Fruit fly (Drosophila melanogaster): ENCODE measurements around the gene Fam92.

The Fam92 gene

DNA sequence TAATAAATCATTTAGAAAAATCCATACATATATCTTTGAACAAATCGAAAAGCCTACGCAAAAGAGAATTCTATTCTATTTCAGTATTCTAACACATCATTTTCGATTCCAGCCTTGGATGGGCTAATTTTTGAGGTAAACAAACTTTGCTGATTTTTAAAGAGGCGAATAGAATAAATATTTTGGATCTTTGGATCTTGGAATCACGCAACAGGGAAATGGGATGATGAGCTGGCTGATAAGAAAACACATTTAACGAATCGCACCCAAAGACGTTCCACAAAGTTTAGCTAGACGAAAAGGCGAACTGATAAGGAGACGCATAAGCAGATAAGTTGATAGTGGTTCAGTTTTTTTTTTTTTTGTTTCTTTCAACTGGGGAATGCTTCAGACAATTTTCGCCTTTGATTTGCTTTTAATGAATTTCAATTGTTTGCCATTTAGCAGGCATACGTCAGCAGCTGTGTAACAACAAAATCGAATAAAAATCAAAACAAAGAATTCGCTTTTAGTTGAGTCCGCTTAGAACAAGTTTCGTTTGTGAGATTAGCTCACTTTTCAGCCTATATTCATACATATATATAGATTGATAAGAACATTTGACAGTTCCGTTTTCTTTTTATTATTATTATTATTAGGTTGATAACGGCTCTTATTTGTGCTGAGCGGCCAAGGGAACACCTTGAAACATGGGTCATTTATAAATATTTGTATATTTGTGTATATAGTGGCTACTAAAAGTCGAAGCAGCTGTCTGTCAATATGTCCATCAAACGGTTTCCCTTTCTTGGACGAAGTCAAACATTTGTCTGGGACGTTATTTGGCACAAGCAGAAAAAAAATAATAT lies 40.7 kb downstream of the Fam92 start:
- no peak for TF ChIP-seq CG17801 (GFP tag; optimal IDR thresholded peaks at IDR 0.05; ENCODE audit: partially characterized antibody)

DNA sequence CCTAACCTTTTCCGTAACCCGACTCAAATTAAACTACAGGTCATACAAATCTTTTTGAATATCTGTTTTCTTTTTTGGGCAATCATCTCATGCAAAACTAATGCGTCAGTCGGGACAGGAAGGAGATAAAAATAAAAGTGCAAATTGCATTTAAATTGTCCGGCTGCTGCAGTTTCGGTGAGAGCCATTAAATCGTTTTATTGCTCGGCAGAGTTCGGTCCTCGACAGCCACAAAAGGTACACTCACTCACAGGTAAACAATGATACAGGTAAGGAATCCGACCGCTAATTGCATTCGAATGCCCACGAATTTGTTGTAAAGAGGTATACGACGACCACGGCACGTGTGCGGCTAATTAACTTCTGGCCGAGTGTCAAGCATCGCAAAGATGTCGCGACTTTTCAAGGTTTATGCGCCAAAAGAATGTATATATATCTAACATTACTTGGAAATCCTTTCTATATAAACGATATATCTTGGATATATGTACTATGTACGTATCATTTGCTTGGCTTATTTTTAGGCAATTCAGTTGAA lies 41.9 kb downstream of the Fam92 start:
- TF ChIP-seq CG17801 (GFP tag; optimal IDR thresholded peaks at IDR 0.05; ENCODE audit: partially characterized antibody), result no peak

DNA sequence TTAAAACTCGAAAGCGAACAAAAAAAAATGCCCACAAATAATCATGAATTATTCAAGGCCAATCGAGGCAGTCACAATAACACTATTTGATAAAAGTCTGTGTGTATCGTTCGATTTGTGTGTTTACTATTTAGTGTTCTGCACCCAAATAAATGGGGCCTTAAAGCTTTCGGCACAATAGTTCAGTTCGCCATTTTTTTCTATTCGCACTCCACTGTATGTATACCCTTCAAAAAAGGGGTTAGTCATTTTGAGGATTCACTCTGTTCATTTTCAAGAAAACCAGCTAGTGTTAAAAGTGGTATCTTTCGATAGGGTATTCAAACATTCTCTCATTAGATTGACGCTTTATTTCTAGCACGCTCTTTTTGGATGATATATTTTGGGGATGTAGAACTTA lies 43.0 kb downstream of the Fam92 start:
- peak; percentile 17 for TF ChIP-seq CG17801 (GFP tag; optimal IDR thresholded peaks at IDR 0.05; ENCODE audit: partially characterized antibody)

DNA sequence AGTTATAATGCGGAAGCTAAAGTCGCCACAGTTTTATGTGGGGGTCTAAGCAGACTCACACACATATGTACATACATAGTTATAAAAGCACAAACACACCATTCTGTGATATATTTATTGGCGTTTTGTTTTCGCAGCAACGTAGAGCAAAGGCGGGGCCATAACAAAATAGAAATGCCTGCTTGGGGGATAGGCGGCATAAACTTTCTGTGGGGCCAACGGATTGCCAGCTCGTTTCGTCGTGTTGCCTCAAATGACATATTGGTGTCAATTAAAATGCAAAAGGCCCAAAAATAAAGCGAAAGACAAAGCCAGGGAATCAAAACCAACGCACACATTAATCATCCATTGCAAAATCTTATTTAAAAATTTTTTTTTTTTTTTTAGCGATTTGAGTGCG lies 44.1 kb downstream of the Fam92 start:
- TF ChIP-seq CG17801 (GFP tag; optimal IDR thresholded peaks at IDR 0.05; ENCODE audit: partially characterized antibody), result no peak

DNA sequence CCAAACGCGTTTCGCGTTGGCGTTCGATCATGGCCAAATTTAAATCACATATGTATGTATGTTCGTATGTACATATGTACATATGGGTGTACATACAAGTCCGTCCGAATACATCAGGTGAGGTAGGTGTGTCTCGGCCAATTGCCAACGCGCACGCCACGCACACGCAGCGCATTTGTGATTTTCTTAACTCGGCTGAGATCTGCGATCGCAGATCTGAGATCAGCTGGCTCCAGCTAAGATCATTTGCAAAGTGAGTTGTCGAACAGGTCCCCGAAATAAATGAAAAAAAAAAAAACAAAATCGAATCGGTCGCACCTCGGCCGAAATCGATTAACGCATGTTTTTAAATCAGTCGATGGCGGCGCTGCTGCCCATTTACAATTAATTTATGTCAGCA lies 44.5 kb downstream of the Fam92 start:
- no peak for TF ChIP-seq CG17801 (GFP tag; optimal IDR thresholded peaks at IDR 0.05; ENCODE audit: partially characterized antibody)

DNA sequence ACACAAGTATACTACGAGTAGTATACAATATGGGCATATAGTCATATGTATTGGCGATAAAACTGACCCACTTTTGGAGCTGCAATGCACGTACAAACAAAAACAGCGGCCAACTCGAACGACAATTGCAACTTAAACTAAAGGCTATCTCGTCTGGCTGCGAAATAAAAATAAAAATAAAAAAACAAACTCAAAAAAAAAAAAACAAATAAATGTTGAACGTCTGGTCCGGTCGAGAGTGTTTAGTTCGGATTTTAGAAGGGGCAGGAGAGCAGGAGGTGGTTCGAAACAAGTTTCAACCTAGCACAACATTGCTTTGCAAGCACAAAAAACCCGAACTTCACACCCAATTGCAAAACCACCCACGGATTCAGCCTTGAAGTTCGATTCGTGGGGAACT lies 47.2 kb downstream of the Fam92 start:
- no peak for TF ChIP-seq CG17801 (GFP tag; optimal IDR thresholded peaks at IDR 0.05; ENCODE audit: partially characterized antibody)

DNA sequence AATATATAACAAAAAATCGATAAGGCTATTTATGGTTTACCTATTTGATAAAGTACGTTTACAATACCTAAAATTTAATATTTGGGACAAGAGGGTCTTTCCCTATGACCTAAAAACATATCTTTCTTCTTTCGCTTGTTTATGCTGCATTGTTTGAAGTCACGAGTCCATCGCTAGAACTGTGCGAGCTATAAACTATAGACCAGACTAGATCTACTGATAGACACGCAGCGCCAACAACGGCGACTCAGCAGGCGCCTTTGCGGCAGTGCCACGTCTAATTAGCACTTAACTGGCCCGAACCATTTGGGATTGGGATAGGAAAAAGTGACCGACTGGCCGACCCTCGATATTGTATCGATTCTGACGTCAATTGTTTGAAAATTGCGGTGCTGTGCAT lies 48.3 kb downstream of the Fam92 start:
- no peak for TF ChIP-seq CG17801 (GFP tag; optimal IDR thresholded peaks at IDR 0.05; ENCODE audit: partially characterized antibody)

DNA sequence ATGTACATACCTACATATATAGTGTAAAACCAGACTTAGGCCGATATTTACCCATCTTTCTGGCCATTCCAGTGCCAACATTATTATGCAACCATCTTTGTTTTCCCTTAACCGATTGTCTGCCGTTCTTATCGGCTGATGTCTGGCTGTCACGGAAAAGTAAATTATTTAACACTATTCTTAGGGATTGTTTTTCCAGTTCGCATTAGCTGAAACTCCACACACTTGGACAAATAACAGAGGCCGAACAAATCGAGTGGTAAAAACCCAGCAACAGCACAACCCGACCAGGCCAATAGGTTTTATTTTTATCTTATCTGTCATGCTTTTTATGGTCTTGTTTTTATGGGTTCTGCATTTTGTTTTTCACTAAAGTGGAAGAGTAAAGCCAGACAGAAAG lies 48.9 kb downstream of the Fam92 start:
- no peak for TF ChIP-seq CG17801 (GFP tag; optimal IDR thresholded peaks at IDR 0.05; ENCODE audit: partially characterized antibody)

DNA sequence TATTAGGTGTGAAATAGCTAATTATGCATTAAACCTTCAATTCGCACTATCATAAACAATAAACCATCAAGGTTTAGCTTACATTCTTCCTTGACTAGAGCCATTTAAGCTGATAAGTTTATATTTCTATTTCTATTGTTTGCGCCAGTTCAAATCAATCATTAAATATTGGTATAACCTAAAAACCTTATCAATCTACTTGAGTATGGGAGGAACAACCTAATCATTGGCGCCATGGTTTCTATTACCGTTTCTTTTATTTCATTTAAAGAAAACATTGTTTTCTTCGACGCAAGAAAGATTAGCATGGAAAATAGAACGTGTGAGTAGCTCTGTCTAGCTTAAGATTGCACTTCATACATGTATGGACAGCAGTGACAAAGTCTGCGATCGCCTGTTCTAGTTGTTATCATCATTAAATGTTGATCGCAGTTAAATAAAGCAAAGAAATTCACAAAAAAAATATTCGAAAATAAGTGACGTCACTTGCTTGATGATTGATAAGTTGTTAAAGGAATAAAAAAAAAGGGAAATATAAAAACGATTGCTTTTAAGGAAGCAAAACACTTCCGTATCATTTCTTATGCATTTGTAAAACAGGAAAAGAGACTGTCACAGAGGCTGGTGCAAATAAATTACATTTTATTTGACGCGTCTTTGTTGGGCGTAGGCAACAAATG lies 49.6 kb downstream of the Fam92 start:
- no peak for TF ChIP-seq CG17801 (GFP tag; optimal IDR thresholded peaks at IDR 0.05; ENCODE audit: partially characterized antibody)

DNA sequence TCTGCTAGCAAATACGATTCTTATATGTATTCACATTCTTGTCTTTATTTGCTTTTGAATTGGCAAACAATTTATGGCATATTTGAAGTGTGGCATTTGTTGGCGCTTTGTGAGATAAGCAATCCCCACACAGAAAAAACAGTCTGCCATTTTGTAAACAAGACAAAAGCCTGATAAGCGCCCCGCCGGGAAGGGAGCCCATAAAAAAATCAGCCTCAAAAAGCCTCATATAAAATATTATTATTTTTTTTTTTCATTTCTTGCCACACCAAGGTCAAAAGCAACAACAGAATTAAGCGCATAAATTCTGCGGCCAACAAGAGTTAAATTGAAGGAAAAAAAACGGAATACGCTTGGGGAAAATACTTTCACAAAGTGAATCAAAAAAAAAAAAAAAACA lies 50.6 kb downstream of the Fam92 start:
- TF ChIP-seq CG17801 (GFP tag; optimal IDR thresholded peaks at IDR 0.05; ENCODE audit: partially characterized antibody), result peak; percentile 25

Data from ovary, adult (tissue).